Worm (Caenorhabditis elegans) whole organism, L2 larva: ENCODE data around the gene ntl-3.

Source experiments
- ZK546.5 ChIP-seq: sonication (generic microtip); optimal IDR thresholded peaks from 2 replicates; lab custom pipeline; 2017; ENCODE audit warnings: missing biosample characterization, missing genetic modification characterization
- egl-27 ChIP-seq: sonication (generic microtip); optimal IDR thresholded peaks from 3 replicates; lab custom pipeline; 2017; ENCODE audit warnings: missing biosample characterization, missing genetic modification reagents, missing genetic modification characterization
- lin-39 ChIP-seq: fragments of 150-350 bp; optimal IDR thresholded peaks from 2 replicates; lab custom pipeline; 2014; ENCODE audit warnings: missing biosample characterization, missing genetic modification reagents, missing genetic modification characterization
- lsy-2 ChIP-seq, 2 experiments: fragments of 150-350 bp in 1 of 2; sonication (generic microtip) in 1 of 2; optimal IDR thresholded peaks; 2 replicates each; lab custom pipeline; 2014 to 2017; ENCODE audit warnings: missing biosample characterization in 2 of 2, missing genetic modification characterization in 2 of 2
- snpc-4 ChIP-seq: fragments of 150-350 bp; optimal IDR thresholded peaks from 2 replicates; lab custom pipeline; 2014; ENCODE audit warnings: missing biosample characterization, missing genetic modification characterization
- zag-1 ChIP-seq: fragments of 150-350 bp; optimal IDR thresholded peaks from 2 replicates; lab custom pipeline; 2014; ENCODE audit warnings: missing biosample characterization, missing genetic modification characterization
- ztf-1 ChIP-seq: fragments of 200-800 bp; sonication (Bioruptor generic); conservative IDR thresholded peaks from 2 replicates; pipeline ENCODE4 v1.3.6; 2022; ENCODE audit warnings: missing genetic modification characterization, missing compliant biosample characterization
- ztf-11 ChIP-seq: sonication (generic microtip); optimal IDR thresholded peaks from 2 replicates; lab custom pipeline; 2017; ENCODE audit warnings: missing biosample characterization, missing genetic modification characterization
- ztf-4 ChIP-seq: fragments of 150-350 bp; optimal IDR thresholded peaks from 2 replicates; lab custom pipeline; 2014; ENCODE audit warnings: missing biosample characterization, missing genetic modification characterization

DNA sequence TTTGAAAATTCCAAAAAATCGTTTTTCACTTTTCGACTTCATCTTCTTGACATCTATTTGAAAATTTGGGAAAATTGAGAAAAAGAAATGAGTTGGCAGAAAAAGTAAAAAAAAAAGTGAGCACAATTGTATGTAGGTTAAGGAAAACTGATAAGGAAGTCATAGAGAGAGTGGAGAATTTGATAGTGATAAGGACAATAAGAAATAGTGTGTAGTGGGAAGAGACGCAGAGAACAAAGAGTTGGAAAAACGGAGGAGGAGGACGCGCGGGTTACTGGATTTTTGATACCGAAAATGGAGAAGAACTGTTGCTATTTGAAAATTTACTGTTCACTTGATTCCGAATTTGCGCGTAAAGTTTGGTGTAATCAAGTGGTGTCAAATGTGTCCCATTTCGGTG, 32.5 kb upstream of the ntl-3 start, which contains the start of gene Y56A3A.6:
- TF ChIP-seq ztf-11 (tag; lab: Kevin White, UChicago) (no peak), zag-1 (tag; lab: Kevin White, UChicago) (no peak), lin-39 (no peak), ZK546.5 (tag; lab: Kevin White, UChicago) (no peak), snpc-4 (tag; lab: Kevin White, UChicago) (no peak), egl-27 (tag; lab: Kevin White, UChicago) (no peak), ztf-1 (GFP tag; lab: Robert Waterston, UW) (no peak), ztf-4 (tag; lab: Kevin White, UChicago) (no peak), lsy-2 (tag; optimal IDR thresholded peaks at IDR 0.05; lab: Kevin White, UChicago) (no peak)
